Worm (Caenorhabditis elegans) whole organism, L4 larva: Measurements from ENCODE around the gene atrn-1.

Experiments
- aly-2 ChIP-seq: sonication (generic microtip); optimal IDR thresholded peaks from 2 replicates; lab custom pipeline; 2018; ENCODE audit warnings: missing biosample characterization, missing genetic modification characterization
- lir-3 ChIP-seq: sonication (generic microtip); optimal IDR thresholded peaks from 2 replicates; lab custom pipeline; 2016; ENCODE audit warnings: mild to moderate bottlenecking, missing genetic modification characterization, missing compliant biosample characterization
- madf-5 ChIP-seq, 2 experiments: fragments of 200-800 bp; sonication (Bioruptor generic); IDR thresholded peaks; 2 replicates each; pipeline ENCODE4 v1.3.6; 2022; ENCODE audit warnings: missing compliant biosample characterization in 2 of 2, missing genetic modification characterization in 2 of 2
- nhr-6 ChIP-seq: fragments of 150-350 bp; optimal IDR thresholded peaks from 2 replicates; lab custom pipeline; 2014; ENCODE audit warnings: missing biosample characterization, missing genetic modification characterization
- pha-4 ChIP-seq, 2 experiments: fragments of 150-350 bp in 1 of 2; fragments of 200-800 bp in 1 of 2; sonication (Bioruptor generic) in 1 of 2; IDR thresholded peaks in 1 of 2; optimal IDR thresholded peaks in 1 of 2; 2 replicates each; pipeline versions ENCODE4 v1.3.6 to Lab custom; 2014 to 2022; ENCODE audit warnings: missing genetic modification characterization in 2 of 2, missing genetic modification reagents in 2 of 2, missing biosample characterization in 1 of 2, missing compliant biosample characterization in 1 of 2
- unc-62 ChIP-seq, 3 experiments: fragments of 150-350 bp in 1 of 3; sonication (generic microtip); optimal IDR thresholded peaks in 2 of 3; peaks in 1 of 3; 1 replicate in 1 of 3; 2 replicates in 2 of 3; lab custom pipeline; 2014 to 2017; ENCODE audit warnings: missing biosample characterization in 3 of 3, missing genetic modification characterization in 3 of 3, missing genetic modification reagents in 3 of 3, missing genotype in 1 of 3

DNA sequence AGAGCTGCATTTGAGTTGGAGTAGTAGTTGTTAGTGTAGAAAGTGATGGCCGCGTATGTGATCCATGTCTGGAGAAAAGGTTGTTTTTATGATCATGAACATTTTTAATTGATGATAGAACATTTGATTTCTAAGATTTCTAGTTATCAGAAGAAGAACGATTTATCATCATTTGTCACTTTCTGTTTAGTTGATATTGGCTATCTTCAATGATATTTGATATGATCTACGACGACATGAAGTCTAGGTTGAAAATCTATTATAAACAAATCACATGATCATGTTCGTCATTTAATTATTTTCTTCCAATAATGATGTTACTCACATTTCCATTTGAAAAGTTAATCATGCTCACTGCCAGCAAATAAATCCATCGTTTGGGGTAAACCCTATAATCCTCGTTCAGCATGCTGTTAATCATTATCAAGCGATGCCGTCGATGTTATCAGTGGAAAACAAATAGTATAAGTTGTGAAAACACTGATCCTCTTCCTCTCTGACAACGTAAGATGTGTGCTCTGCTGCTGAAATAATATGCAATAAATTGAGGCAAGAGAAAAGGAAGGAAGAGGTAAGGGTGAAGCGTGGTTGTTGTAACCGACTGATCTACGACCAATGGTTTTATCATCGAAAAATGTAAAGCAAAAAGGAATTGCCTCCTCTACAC, 25.7 kb downstream of the atrn-1 start:
- no peak for TF ChIP-seq pha-4 (GFP tag; IDR thresholded peaks at IDR 0.05; lab: Robert Waterston, UW)
- TF ChIP-seq pha-4 (tag; optimal IDR thresholded peaks at IDR 0.05; lab: Kevin White, UChicago), result no peak
- TF ChIP-seq madf-5 (GFP tag; IDR thresholded peaks at IDR 0.05; lab: Robert Waterston, UW), result no peak
- TF ChIP-seq nhr-6 (tag; lab: Kevin White, UChicago), result no peak
- TF ChIP-seq aly-2, result no peak
- peak in 1 of 2 experiments; percentile 58 for TF ChIP-seq unc-62 (GFP tag; optimal IDR thresholded peaks at IDR 0.05 in 1 of 2; lab: Kevin White, UChicago)
- TF ChIP-seq unc-62 (tag; optimal IDR thresholded peaks at IDR 0.05; lab: Kevin White, UChicago), result no peak
- TF ChIP-seq lir-3 (tag; lab: Kevin White, UChicago), result no peak
